Fruit fly (Drosophila melanogaster) whole organism, embryonic: Measurements from ENCODE around the gene Kdm3.

ENCODE experiments used
- Atf6 ChIP-seq: fragments of 200-800 bp; sonication (Bioruptor generic); IDR thresholded peaks from 2 replicates; pipeline ENCODE4 v1.3.6; 2022; ENCODE audit warnings: missing biosample characterization, missing genetic modification characterization
- B-H1 ChIP-seq: fragments of 200-800 bp; sonication (Bioruptor generic); IDR thresholded peaks from 3 replicates; pipeline ENCODE4 v1.3.6; 2022; ENCODE audit warnings: missing biosample characterization, missing genetic modification characterization
- CG10274 ChIP-seq: fragments of 200-800 bp; sonication (Bioruptor generic); optimal IDR thresholded peaks from 3 replicates; lab custom pipeline; 2017; ENCODE audit warnings: missing biosample characterization, mild to moderate bottlenecking, missing genetic modification characterization
- CG12769 ChIP-seq: fragments of 200-800 bp; sonication (Bioruptor generic); optimal IDR thresholded peaks from 2 replicates; lab custom pipeline; 2019; ENCODE audit warnings: missing biosample characterization, mild to moderate bottlenecking, missing genetic modification characterization, moderate library complexity
- CG13894 ChIP-seq: fragments of 200-800 bp; sonication (Bioruptor generic); optimal IDR thresholded peaks from 3 replicates; lab custom pipeline; 2018; ENCODE audit warnings: missing biosample characterization, mild to moderate bottlenecking, missing genetic modification characterization, moderate library complexity
- CG14441 ChIP-seq: fragments of 200-800 bp; sonication (Bioruptor generic); IDR thresholded peaks from 2 replicates; pipeline ENCODE4 v1.3.6; 2022; ENCODE audit warnings: missing biosample characterization, missing genetic modification characterization
- CG14860 ChIP-seq: fragments of 200-800 bp; sonication (Bioruptor generic); IDR thresholded peaks from 3 replicates; pipeline ENCODE4 v1.3.6; 2022; ENCODE audit warnings: missing biosample characterization, missing genetic modification characterization; ENCODE audit not compliant: partially characterized antibody
- CG15696 ChIP-seq: fragments of 200-800 bp; sonication (Bioruptor generic); optimal IDR thresholded peaks from 2 replicates; lab custom pipeline; 2019; ENCODE audit warnings: missing biosample characterization, mild to moderate bottlenecking, missing genetic modification characterization, moderate library complexity
- CG16815 ChIP-seq: fragments of 200-800 bp; sonication (Bioruptor generic); optimal IDR thresholded peaks from 3 replicates; lab custom pipeline; 2017; ENCODE audit warnings: missing biosample characterization, mild to moderate bottlenecking, missing genetic modification characterization
- CG18262 ChIP-seq: fragments of 200-800 bp; optimal IDR thresholded peaks from 3 replicates; lab custom pipeline; 2019; ENCODE audit warnings: missing biosample characterization, mild to moderate bottlenecking, missing genetic modification characterization, moderate library complexity
- CG31388 ChIP-seq: fragments of 200-800 bp; sonication (Bioruptor generic); optimal IDR thresholded peaks from 2 replicates; lab custom pipeline; 2016; ENCODE audit warnings: missing biosample characterization, missing genetic modification characterization
- CG31441 ChIP-seq: fragments of 200-800 bp; sonication (Bioruptor generic); IDR thresholded peaks from 2 replicates; pipeline ENCODE4 v1.3.6; 2022; ENCODE audit warnings: missing biosample characterization, missing genetic modification characterization
- CG3281 ChIP-seq: fragments of 200-800 bp; sonication (Bioruptor generic); optimal IDR thresholded peaks from 3 replicates; lab custom pipeline; 2017; ENCODE audit warnings: missing biosample characterization, mild to moderate bottlenecking, missing genetic modification characterization
- CG3995 ChIP-seq: fragments of 200-800 bp; sonication (Bioruptor generic); optimal IDR thresholded peaks from 3 replicates; lab custom pipeline; 2016; ENCODE audit warnings: missing biosample characterization, missing genetic modification characterization
- CG43689 ChIP-seq: fragments of 200-800 bp; sonication (Bioruptor generic); IDR thresholded peaks from 2 replicates; pipeline ENCODE4 v1.3.6; 2022; ENCODE audit warnings: missing biosample characterization, missing genetic modification characterization
- CG6175 ChIP-seq: fragments of 200-800 bp; sonication (Bioruptor generic); IDR thresholded peaks from 3 replicates; pipeline ENCODE4 v1.3.6; 2022; ENCODE audit warnings: missing biosample characterization, missing genetic modification characterization
- CG6683 ChIP-seq: fragments of 200-800 bp; sonication (Bioruptor generic); optimal IDR thresholded peaks from 2 replicates; lab custom pipeline; 2017; ENCODE audit warnings: missing biosample characterization, mild to moderate bottlenecking, missing genetic modification characterization, missing genetic modification reagents
- CG6791 ChIP-seq: fragments of 200-800 bp; sonication (Bioruptor generic); IDR thresholded peaks from 3 replicates; pipeline ENCODE4 v1.3.6; 2022; ENCODE audit warnings: missing biosample characterization, missing genetic modification characterization; ENCODE audit not compliant: partially characterized antibody
- CG7786 ChIP-seq: fragments of 200-800 bp; sonication (Bioruptor generic); optimal IDR thresholded peaks from 2 replicates; lab custom pipeline; 2016; ENCODE audit warnings: missing biosample characterization, missing genetic modification characterization
- CG8089 ChIP-seq: fragments of 200-800 bp; sonication (Bioruptor generic); optimal IDR thresholded peaks from 3 replicates; lab custom pipeline; 2016; ENCODE audit warnings: missing biosample characterization, missing genetic modification characterization
- CG8388 ChIP-seq: fragments of 200-800 bp; sonication (Bioruptor generic); optimal IDR thresholded peaks from 2 replicates; lab custom pipeline; 2019; ENCODE audit warnings: missing biosample characterization, mild to moderate bottlenecking, missing genetic modification characterization, moderate library complexity
- CG9876 ChIP-seq: fragments of 200-800 bp; sonication (Bioruptor generic); optimal IDR thresholded peaks from 2 replicates; lab custom pipeline; 2016; ENCODE audit warnings: missing biosample characterization, missing genetic modification characterization
- Chrac-16 ChIP-seq: fragments of 200-800 bp; sonication (Bioruptor generic); optimal IDR thresholded peaks from 3 replicates; lab custom pipeline; 2016; ENCODE audit warnings: missing biosample characterization, missing genetic modification characterization
- Dek ChIP-seq: fragments of 200-800 bp; sonication (Bioruptor generic); optimal IDR thresholded peaks from 3 replicates; lab custom pipeline; 2019; ENCODE audit warnings: missing biosample characterization, mild to moderate bottlenecking, missing genetic modification characterization, moderate library complexity
- Dip3 ChIP-seq: fragments of 200-800 bp; sonication (Bioruptor generic); optimal IDR thresholded peaks from 3 replicates; lab custom pipeline; 2016; ENCODE audit warnings: missing biosample characterization, missing genetic modification characterization
- Elba2 ChIP-seq: fragments of 200-800 bp; sonication (Bioruptor generic); optimal IDR thresholded peaks from 3 replicates; lab custom pipeline; 2016; ENCODE audit warnings: missing biosample characterization, missing genetic modification characterization
- Lpt ChIP-seq: fragments of >200 bp; optimal IDR thresholded peaks from 2 replicates; lab custom pipeline; 2018; ENCODE audit warnings: missing biosample characterization, missing genetic modification characterization
- MBD-R2 ChIP-seq: fragments of 200-800 bp; sonication (Bioruptor generic); IDR thresholded peaks from 2 replicates; pipeline ENCODE4 v1.3.6; 2022; ENCODE audit warnings: missing biosample characterization, missing genetic modification characterization
- Nf-YB ChIP-seq: fragments of 200-800 bp; sonication (Bioruptor generic); optimal IDR thresholded peaks from 3 replicates; lab custom pipeline; 2019; ENCODE audit warnings: missing biosample characterization, mild to moderate bottlenecking, missing genetic modification characterization, moderate library complexity
- Usf ChIP-seq: fragments of 200-800 bp; sonication (Bioruptor generic); optimal IDR thresholded peaks from 2 replicates; lab custom pipeline; 2017; ENCODE audit warnings: missing genotype, missing biosample characterization, missing genetic modification characterization
- ash1 ChIP-seq: fragments of 200-800 bp; sonication (Bioruptor generic); optimal IDR thresholded peaks from 2 replicates; lab custom pipeline; 2018; ENCODE audit warnings: missing biosample characterization, mild to moderate bottlenecking, missing genetic modification characterization
- caup ChIP-seq: fragments of 200-800 bp; sonication (Bioruptor generic); optimal IDR thresholded peaks from 3 replicates; lab custom pipeline; 2017; ENCODE audit warnings: missing biosample characterization, mild to moderate bottlenecking, missing genetic modification characterization, moderate library complexity; ENCODE audit not compliant: severe bottlenecking
- crc ChIP-seq: fragments of 200-800 bp; sonication (Bioruptor generic); optimal IDR thresholded peaks from 2 replicates; lab custom pipeline; 2016; ENCODE audit warnings: missing biosample characterization, missing genetic modification characterization
- fru ChIP-seq: fragments of >200 bp; optimal IDR thresholded peaks from 2 replicates; lab custom pipeline; 2017
- fu2 ChIP-seq: fragments of 200-800 bp; sonication (Bioruptor generic); optimal IDR thresholded peaks from 2 replicates; lab custom pipeline; 2016; ENCODE audit warnings: missing biosample characterization, missing genetic modification characterization
- gcm ChIP-seq: fragments of 200-800 bp; sonication (Bioruptor generic); optimal IDR thresholded peaks from 2 replicates; lab custom pipeline; 2019; ENCODE audit warnings: missing biosample characterization, mild to moderate bottlenecking, missing genetic modification characterization, moderate library complexity
- gem ChIP-seq: fragments of 200-800 bp; sonication (Bioruptor generic); optimal IDR thresholded peaks from 2 replicates; lab custom pipeline; 2019; ENCODE audit warnings: missing biosample characterization, mild to moderate bottlenecking, missing genetic modification characterization, moderate library complexity
- grn ChIP-seq: fragments of 200-800 bp; sonication (Bioruptor generic); optimal IDR thresholded peaks from 3 replicates; lab custom pipeline; 2017; ENCODE audit warnings: missing biosample characterization, missing genetic modification characterization
- ind ChIP-seq: fragments of 200-800 bp; sonication (Bioruptor generic); optimal IDR thresholded peaks from 3 replicates; lab custom pipeline; 2016; ENCODE audit warnings: missing biosample characterization, missing genetic modification characterization
- jumu ChIP-seq: fragments of 200-800 bp; sonication (Bioruptor generic); optimal IDR thresholded peaks from 3 replicates; lab custom pipeline; 2016; ENCODE audit warnings: missing biosample characterization, missing genetic modification characterization
- kni ChIP-seq: fragments of 200-800 bp; sonication (Bioruptor generic); optimal IDR thresholded peaks from 3 replicates; lab custom pipeline; 2017; ENCODE audit warnings: mild to moderate bottlenecking, missing biosample characterization, missing genetic modification reagents, missing genetic modification characterization
- lab ChIP-seq: fragments of 200-800 bp; sonication (Bioruptor generic); optimal IDR thresholded peaks from 3 replicates; lab custom pipeline; 2017; ENCODE audit warnings: missing biosample characterization, missing genetic modification characterization, mild to moderate bottlenecking, moderate library complexity, missing genetic modification reagents
- lbe ChIP-seq: fragments of 200-800 bp; sonication (Bioruptor generic); optimal IDR thresholded peaks from 2 replicates; lab custom pipeline; 2016; ENCODE audit warnings: missing biosample characterization, mild to moderate bottlenecking, missing genetic modification characterization
- sc ChIP-seq, 3 experiments: fragments of >200 bp in 2 of 3; fragments of 200-800 bp in 1 of 3; sonication (Bioruptor generic) in 1 of 3; optimal IDR thresholded peaks; 2 replicates in 2 of 3; 3 replicates in 1 of 3; lab custom pipeline; 2017; ENCODE audit warnings: mild to moderate bottlenecking in 1 of 3, missing biosample characterization in 1 of 3, missing genetic modification characterization in 1 of 3, missing genetic modification reagents in 1 of 3
- sisA ChIP-seq: fragments of 200-800 bp; sonication (Bioruptor generic); IDR thresholded peaks from 2 replicates; pipeline ENCODE4 v1.3.6; 2022; ENCODE audit warnings: missing biosample characterization, missing genetic modification characterization
- slp2 ChIP-seq: fragments of 200-800 bp; sonication (Bioruptor generic); optimal IDR thresholded peaks from 2 replicates; lab custom pipeline; 2016; ENCODE audit warnings: missing biosample characterization, missing genetic modification characterization
- sna ChIP-seq: fragments of 200-800 bp; sonication (Bioruptor generic); IDR thresholded peaks from 2 replicates; pipeline ENCODE4 v1.3.6; 2022; ENCODE audit warnings: missing biosample characterization, missing genetic modification characterization; ENCODE audit not compliant: partially characterized antibody
- ssp ChIP-seq: fragments of 200-800 bp; sonication (Bioruptor generic); IDR thresholded peaks from 2 replicates; pipeline ENCODE4 v1.3.6; 2022; ENCODE audit warnings: missing biosample characterization, missing genetic modification characterization
- unc-4 ChIP-seq: fragments of 200-800 bp; sonication (Bioruptor generic); IDR thresholded peaks from 2 replicates; pipeline ENCODE4 v1.3.6; 2022; ENCODE audit warnings: missing biosample characterization, missing genetic modification characterization; ENCODE audit not compliant: partially characterized antibody
- zf30C ChIP-seq: fragments of 200-800 bp; sonication (Bioruptor generic); optimal IDR thresholded peaks from 3 replicates; lab custom pipeline; 2018; ENCODE audit warnings: missing biosample characterization, mild to moderate bottlenecking, missing genetic modification characterization

Kdm3 gene

DNA sequence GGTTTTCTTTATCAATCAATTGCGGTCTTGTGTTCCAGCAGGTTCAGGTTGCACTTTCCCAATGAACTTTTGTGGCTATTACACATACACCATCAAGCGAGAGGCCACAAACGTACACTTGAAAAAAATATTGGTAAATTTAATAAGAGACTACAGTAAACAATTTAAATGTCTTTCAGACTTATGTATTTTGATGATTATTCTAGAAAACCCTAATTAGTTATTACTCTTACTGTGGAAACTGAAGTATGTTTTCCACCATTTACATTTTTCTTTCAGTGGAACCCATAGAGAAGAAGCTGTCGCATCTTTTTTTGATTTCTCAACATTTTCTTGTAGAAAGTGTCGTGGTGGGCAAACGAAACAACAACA is 18.3 kb downstream of the Kdm3 start (continued):
- peak; percentile 98 for TF ChIP-seq gem (tag; lab: Kevin White, UChicago)
- TF ChIP-seq CG9876: peak; percentile 82
- no peak for TF ChIP-seq kni
- peak; percentile 95 for TF ChIP-seq CG18262 (tag; lab: Kevin White, UChicago)
- peak; percentile 89 for TF ChIP-seq Atf6 (GFP tag; lab: Robert Waterston, UW)
- peak; percentile 91 for TF ChIP-seq CG14441 (GFP tag; lab: Robert Waterston, UW)
- TF ChIP-seq CG7786 (GFP tag; lab: Kevin White, UChicago): peak; percentile 89
- TF ChIP-seq CG8089 (GFP tag; lab: Kevin White, UChicago): peak; percentile 88
- peak; percentile 88 for TF ChIP-seq Dip3 (GFP tag; lab: Kevin White, UChicago)
- peak; percentile 65 for TF ChIP-seq CG6683 (GFP tag; lab: Kevin White, UChicago)
- TF ChIP-seq sna (GFP tag; lab: Robert Waterston, UW): no peak
- TF ChIP-seq CG3281 (GFP tag; lab: Kevin White, UChicago): peak; percentile 87
- TF ChIP-seq lbe: peak; percentile 35
- TF ChIP-seq CG43689 (GFP tag; lab: Robert Waterston, UW): no peak; the same call in none of the 2 replicates
- no peak for TF ChIP-seq unc-4 (GFP tag; lab: Robert Waterston, UW)
- peak; percentile 62; the same call in 1 of the 2 replicates for TF ChIP-seq MBD-R2
- TF ChIP-seq Lpt (GFP tag; lab: Kevin White, UChicago): no peak
- peak; percentile 52 for TF ChIP-seq Usf (GFP tag; lab: Kevin White, UChicago)
- no peak for TF ChIP-seq CG6791
- peak; percentile 84 for TF ChIP-seq crc (GFP tag; lab: Kevin White, UChicago)
- no peak for TF ChIP-seq grn (GFP tag; lab: Kevin White, UChicago)
- TF ChIP-seq Nf-YB: peak; percentile 78
- TF ChIP-seq CG16815 (GFP tag; lab: Kevin White, UChicago): peak; percentile 74
- TF ChIP-seq jumu (GFP tag; lab: Kevin White, UChicago): peak; percentile 81
- TF ChIP-seq CG13894: no peak
- peak; percentile 86 for TF ChIP-seq CG31388 (GFP tag; lab: Kevin White, UChicago)
- peak; percentile 88 for TF ChIP-seq slp2 (GFP tag; lab: Kevin White, UChicago)
- peak; percentile 92 for TF ChIP-seq gcm
- TF ChIP-seq ssp (GFP tag; lab: Robert Waterston, UW): peak; percentile 82
- TF ChIP-seq B-H1 (GFP tag; lab: Robert Waterston, UW): peak; percentile 86
- TF ChIP-seq Dek (tag; lab: Kevin White, UChicago): peak; percentile 90
- TF ChIP-seq CG3995 (GFP tag; lab: Kevin White, UChicago): peak; percentile 3
- no peak for TF ChIP-seq sc (optimal IDR thresholded peaks at IDR 0.05; lab: Kevin White, UChicago)
- TF ChIP-seq sc (GFP tag; optimal IDR thresholded peaks at IDR 0.05; lab: Kevin White, UChicago): peak; percentile 92
- no peak for TF ChIP-seq ash1 (GFP tag; lab: Kevin White, UChicago)
- TF ChIP-seq Elba2 (GFP tag; lab: Kevin White, UChicago): no peak
- TF ChIP-seq CG8388 (GFP tag; lab: Kevin White, UChicago): peak; percentile 96
- TF ChIP-seq fru (lab: Kevin White, UChicago): no peak
- peak; percentile 76 for TF ChIP-seq CG12769 (tag; lab: Kevin White, UChicago)
- peak; percentile 98 for TF ChIP-seq CG31441 (GFP tag; lab: Robert Waterston, UW)
- peak; percentile 93 for TF ChIP-seq lab (GFP tag; lab: Kevin White, UChicago)
- TF ChIP-seq CG10274: peak; percentile 61
- TF ChIP-seq Chrac-16 (GFP tag; lab: Kevin White, UChicago): peak; percentile 83
- peak; percentile 54 for TF ChIP-seq CG15696
- peak; percentile 58 for TF ChIP-seq zf30C (GFP tag; lab: Kevin White, UChicago)
- 0 out of 3 replicates have a peak, but pooled peaks have one; percentile 64 for TF ChIP-seq CG6175 (GFP tag; lab: Robert Waterston, UW)
- TF ChIP-seq sisA (GFP tag; lab: Robert Waterston, UW): peak; percentile 92
- peak; percentile 79 for TF ChIP-seq fu2 (GFP tag; lab: Kevin White, UChicago)
- TF ChIP-seq ind (GFP tag; lab: Kevin White, UChicago): peak; percentile 91
- no peak for TF ChIP-seq CG14860 (GFP tag; lab: Robert Waterston, UW)
- peak; percentile 84 for TF ChIP-seq caup (GFP tag; lab: Kevin White, UChicago)
